Worm (Caenorhabditis elegans) whole organism, mixed stage, embryonic: ENCODE measurements around the gene R05A10.7.

ENCODE experiments used
- M03D4.4 ChIP-seq: sonication (generic microtip); optimal IDR thresholded peaks from 2 replicates; lab custom pipeline; 2017; ENCODE audit warnings: mild to moderate bottlenecking, missing genetic modification characterization, missing compliant biosample characterization
- bed-3 ChIP-seq: fragments of 200-800 bp; sonication (Bioruptor generic); optimal IDR thresholded peaks from 3 replicates; lab custom pipeline; 2018; ENCODE audit warnings: mild to moderate bottlenecking, missing genetic modification characterization, moderate library complexity, missing compliant biosample characterization
- blmp-1 ChIP-seq: fragments of 150-350 bp; optimal IDR thresholded peaks from 2 replicates; lab custom pipeline; 2014; ENCODE audit warnings: missing biosample characterization, missing genetic modification characterization
- ceh-39 ChIP-seq: fragments of 150-350 bp; optimal IDR thresholded peaks from 2 replicates; lab custom pipeline; 2014; ENCODE audit warnings: missing biosample characterization, missing genetic modification characterization
- ceh-43 ChIP-seq: fragments of 200-800 bp; sonication (Bioruptor generic); optimal IDR thresholded peaks from 2 replicates; lab custom pipeline; 2018; ENCODE audit warnings: mild to moderate bottlenecking, missing genetic modification characterization, moderate library complexity, missing compliant biosample characterization
- ceh-83 ChIP-seq: fragments of 200-800 bp; sonication (Bioruptor generic); optimal IDR thresholded peaks from 2 replicates; lab custom pipeline; 2018; ENCODE audit warnings: mild to moderate bottlenecking, missing genetic modification characterization, missing compliant biosample characterization
- ces-1 ChIP-seq: fragments of 150-350 bp; optimal IDR thresholded peaks from 2 replicates; lab custom pipeline; 2014; ENCODE audit warnings: missing biosample characterization, missing genetic modification reagents, missing genetic modification characterization
- cnd-1 ChIP-seq: fragments of 200-800 bp; sonication (Bioruptor generic); optimal IDR thresholded peaks from 2 replicates; lab custom pipeline; 2018; ENCODE audit warnings: mild to moderate bottlenecking, missing genetic modification characterization, missing compliant biosample characterization
- drap-1 ChIP-seq: fragments of 200-800 bp; sonication (Bioruptor generic); optimal IDR thresholded peaks from 3 replicates; lab custom pipeline; 2018; ENCODE audit warnings: mild to moderate bottlenecking, missing genetic modification characterization, missing compliant biosample characterization
- elt-1 ChIP-seq: sonication (generic microtip); optimal IDR thresholded peaks from 2 replicates; lab custom pipeline; 2017; ENCODE audit warnings: missing genetic modification characterization, mild to moderate bottlenecking, missing compliant biosample characterization, antibody characterized with exemption, moderate library complexity, borderline replicate concordance; ENCODE audit not compliant: insufficient read depth
- flh-1 ChIP-seq: fragments of 200-800 bp; sonication (Bioruptor generic); optimal IDR thresholded peaks from 2 replicates; lab custom pipeline; 2018; ENCODE audit warnings: mild to moderate bottlenecking, missing genetic modification characterization, moderate library complexity, missing compliant biosample characterization
- ham-2 ChIP-seq: fragments of 200-800 bp; sonication (Bioruptor generic); optimal IDR thresholded peaks from 2 replicates; lab custom pipeline; 2018; ENCODE audit warnings: mild to moderate bottlenecking, missing genetic modification characterization, missing compliant biosample characterization
- hlh-1 ChIP-seq: fragments of 150-350 bp; optimal IDR thresholded peaks from 2 replicates; lab custom pipeline; 2014; ENCODE audit warnings: missing biosample characterization, missing genetic modification reagents, missing genetic modification characterization
- lin-32 ChIP-seq: fragments of 200-800 bp; sonication (Bioruptor generic); optimal IDR thresholded peaks from 2 replicates; lab custom pipeline; 2018; ENCODE audit warnings: mild to moderate bottlenecking, missing genetic modification characterization, missing compliant biosample characterization
- mab-5 ChIP-seq: fragments of 150-350 bp; optimal IDR thresholded peaks from 2 replicates; lab custom pipeline; 2014; ENCODE audit warnings: missing biosample characterization, missing genetic modification characterization
- mep-1 ChIP-seq: fragments of 150-350 bp; optimal IDR thresholded peaks from 2 replicates; lab custom pipeline; 2017; ENCODE audit warnings: missing biosample characterization, missing genetic modification reagents, missing genetic modification characterization, inconsistent platforms
- mls-2 ChIP-seq: sonication (generic microtip); optimal IDR thresholded peaks from 2 replicates; lab custom pipeline; 2016; ENCODE audit warnings: mild to moderate bottlenecking, missing genetic modification characterization, moderate library complexity, missing compliant biosample characterization
- nhr-12 ChIP-seq: fragments of 150-350 bp; optimal IDR thresholded peaks from 2 replicates; lab custom pipeline; 2014; ENCODE audit warnings: missing biosample characterization, missing genetic modification characterization
- nhr-2 ChIP-seq: fragments of 150-350 bp; optimal IDR thresholded peaks from 2 replicates; lab custom pipeline; 2014; ENCODE audit warnings: missing biosample characterization, missing genetic modification characterization
- nhr-237 ChIP-seq: fragments of 150-350 bp; optimal IDR thresholded peaks from 2 replicates; lab custom pipeline; 2014; ENCODE audit warnings: missing biosample characterization, missing genetic modification characterization
- nhr-28 ChIP-seq: fragments of 150-350 bp; optimal IDR thresholded peaks from 2 replicates; lab custom pipeline; 2014; ENCODE audit warnings: missing biosample characterization, missing genetic modification characterization
- nhr-76 ChIP-seq: sonication (generic microtip); optimal IDR thresholded peaks from 2 replicates; lab custom pipeline; 2017; ENCODE audit warnings: missing biosample characterization, missing genetic modification characterization
- pha-4 ChIP-seq: fragments of 150-350 bp; optimal IDR thresholded peaks from 2 replicates; lab custom pipeline; 2018; ENCODE audit warnings: missing biosample characterization, missing genetic modification reagents, missing genetic modification characterization
- sem-2 ChIP-seq: fragments of 200-800 bp; sonication (Bioruptor generic); optimal IDR thresholded peaks from 2 replicates; lab custom pipeline; 2018; ENCODE audit warnings: mild to moderate bottlenecking, missing genetic modification characterization, missing compliant biosample characterization
- sptf-1 ChIP-seq: sonication (generic microtip); optimal IDR thresholded peaks from 2 replicates; lab custom pipeline; 2017; ENCODE audit warnings: mild to moderate bottlenecking, missing genetic modification characterization, moderate library complexity, missing compliant biosample characterization
- tbx-8 ChIP-seq: fragments of 200-800 bp; sonication (Bioruptor generic); optimal IDR thresholded peaks from 2 replicates; lab custom pipeline; 2018; ENCODE audit warnings: mild to moderate bottlenecking, missing genetic modification characterization, moderate library complexity, missing compliant biosample characterization
- unc-120 ChIP-seq: sonication (generic microtip); optimal IDR thresholded peaks from 2 replicates; lab custom pipeline; 2017; ENCODE audit warnings: missing genetic modification characterization, missing compliant biosample characterization; ENCODE audit not compliant: poor library complexity, severe bottlenecking
- unc-39 ChIP-seq: fragments of 150-350 bp; optimal IDR thresholded peaks from 2 replicates; lab custom pipeline; 2014; ENCODE audit warnings: missing biosample characterization, missing genetic modification characterization
- unc-62 ChIP-seq: fragments of 150-350 bp; optimal IDR thresholded peaks from 2 replicates; lab custom pipeline; 2014; ENCODE audit warnings: missing biosample characterization, missing genetic modification reagents, missing genetic modification characterization
- zip-8 ChIP-seq: fragments of 150-350 bp; optimal IDR thresholded peaks from 2 replicates; lab custom pipeline; 2014; ENCODE audit warnings: missing biosample characterization, missing genetic modification characterization
- ztf-11 ChIP-seq: fragments of 150-350 bp; optimal IDR thresholded peaks from 2 replicates; lab custom pipeline; 2014; ENCODE audit warnings: missing biosample characterization, missing genetic modification characterization

R05A10.7 gene

DNA sequence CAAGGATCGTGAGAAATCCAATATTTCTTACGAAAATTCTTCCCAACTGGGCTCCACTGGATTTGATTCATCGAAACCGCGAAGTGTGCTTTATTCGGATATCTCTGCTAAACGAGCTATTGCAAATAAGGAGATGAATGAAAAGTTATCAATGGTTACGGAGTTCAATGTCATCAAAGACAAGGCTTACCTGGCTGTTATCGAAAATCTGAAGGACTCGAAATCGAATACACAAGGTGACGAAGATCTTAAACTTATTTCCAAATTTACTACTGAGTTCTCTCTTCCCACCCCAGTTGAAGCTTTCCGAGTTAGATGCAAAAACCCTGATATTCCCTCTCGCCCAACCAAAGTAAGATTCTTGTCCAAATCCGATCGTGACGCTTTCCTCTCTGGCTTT is 23.6 kb upstream of the R05A10.7 start:
- TF ChIP-seq ceh-39 (tag; lab: Kevin White, UChicago): no peak
- no peak for TF ChIP-seq tbx-8 (GFP tag; lab: Kevin White, UChicago)
- TF ChIP-seq lin-32 (GFP tag; lab: Kevin White, UChicago): no peak
- TF ChIP-seq nhr-28 (tag; lab: Kevin White, UChicago): no peak
- TF ChIP-seq ztf-11 (tag; lab: Kevin White, UChicago): no peak
- TF ChIP-seq sptf-1 (tag; lab: Kevin White, UChicago): no peak
- no peak for TF ChIP-seq blmp-1 (tag; lab: Kevin White, UChicago)
- no peak for TF ChIP-seq nhr-76 (tag; lab: Kevin White, UChicago)
- TF ChIP-seq M03D4.4 (tag; lab: Kevin White, UChicago): no peak
- no peak for TF ChIP-seq zip-8 (tag; lab: Kevin White, UChicago)
- TF ChIP-seq flh-1 (GFP tag; lab: Kevin White, UChicago): no peak
- TF ChIP-seq unc-120 (tag; lab: Kevin White, UChicago): no peak
- TF ChIP-seq mep-1 (tag; lab: Kevin White, UChicago): no peak
- TF ChIP-seq drap-1: no peak

- TF ChIP-seq tbx-8 (GFP tag; lab: Kevin White, UChicago): no peak
- no peak for TF ChIP-seq nhr-76 (tag; lab: Kevin White, UChicago)
- TF ChIP-seq nhr-237 (tag; lab: Kevin White, UChicago): no peak
- TF ChIP-seq ztf-11 (tag; lab: Kevin White, UChicago): no peak
- TF ChIP-seq nhr-12 (tag; lab: Kevin White, UChicago): no peak
- TF ChIP-seq sem-2 (GFP tag; lab: Kevin White, UChicago): no peak
- no peak for TF ChIP-seq ham-2 (GFP tag; lab: Kevin White, UChicago)
- TF ChIP-seq mab-5 (tag; lab: Kevin White, UChicago): no peak
- no peak for TF ChIP-seq mls-2 (tag; lab: Kevin White, UChicago)
- no peak for TF ChIP-seq hlh-1 (tag; lab: Kevin White, UChicago)
- TF ChIP-seq ceh-43 (GFP tag; lab: Kevin White, UChicago): no peak
- no peak for TF ChIP-seq unc-120 (tag; lab: Kevin White, UChicago)
- TF ChIP-seq drap-1: no peak
- no peak for TF ChIP-seq ceh-83 (GFP tag; lab: Kevin White, UChicago)
- no peak for TF ChIP-seq ces-1 (GFP tag; lab: Kevin White, UChicago)
- TF ChIP-seq ceh-39 (tag; lab: Kevin White, UChicago): no peak
- no peak for TF ChIP-seq sptf-1 (tag; lab: Kevin White, UChicago)
- TF ChIP-seq nhr-2 (tag; lab: Kevin White, UChicago): no peak
- no peak for TF ChIP-seq M03D4.4 (tag; lab: Kevin White, UChicago)
- no peak for TF ChIP-seq elt-1 (tag; lab: Kevin White, UChicago)
These were observed 19.4 kb upstream of the R05A10.7 start, which contains the start of gene R05A10.1 for ce11 chrIV:14182077-14182476. TSS of gene R05A10.1 (plus strand) at chrIV:14182377.

- no peak for TF ChIP-seq ceh-43 (GFP tag; lab: Kevin White, UChicago)
- no peak for TF ChIP-seq ham-2 (GFP tag; lab: Kevin White, UChicago)
- TF ChIP-seq unc-62 (GFP tag; lab: Kevin White, UChicago): no peak
- no peak for TF ChIP-seq nhr-28 (tag; lab: Kevin White, UChicago)
- TF ChIP-seq elt-1 (tag; lab: Kevin White, UChicago): no peak
- TF ChIP-seq nhr-237 (tag; lab: Kevin White, UChicago): no peak
- no peak for TF ChIP-seq nhr-76 (tag; lab: Kevin White, UChicago)
- no peak for TF ChIP-seq ztf-11 (tag; lab: Kevin White, UChicago)
- no peak for TF ChIP-seq unc-39 (tag; lab: Kevin White, UChicago)
- no peak for TF ChIP-seq nhr-2 (tag; lab: Kevin White, UChicago)
- no peak for TF ChIP-seq bed-3 (GFP tag; lab: Kevin White, UChicago)
- TF ChIP-seq sem-2 (GFP tag; lab: Kevin White, UChicago): no peak
- TF ChIP-seq blmp-1 (tag; lab: Kevin White, UChicago): no peak
- no peak for TF ChIP-seq ceh-39 (tag; lab: Kevin White, UChicago)
- TF ChIP-seq zip-8 (tag; lab: Kevin White, UChicago): no peak
- no peak for TF ChIP-seq pha-4 (tag; lab: Kevin White, UChicago)
- TF ChIP-seq cnd-1 (tag; lab: Kevin White, UChicago): no peak
- TF ChIP-seq drap-1: no peak
These were observed 14.4 kb upstream of the R05A10.7 start, which contains the start of gene R05A10.2 for ce11 chrIV:14177058-14177457. TSS of gene R05A10.2 (plus strand) at chrIV:14177271.

DNA sequence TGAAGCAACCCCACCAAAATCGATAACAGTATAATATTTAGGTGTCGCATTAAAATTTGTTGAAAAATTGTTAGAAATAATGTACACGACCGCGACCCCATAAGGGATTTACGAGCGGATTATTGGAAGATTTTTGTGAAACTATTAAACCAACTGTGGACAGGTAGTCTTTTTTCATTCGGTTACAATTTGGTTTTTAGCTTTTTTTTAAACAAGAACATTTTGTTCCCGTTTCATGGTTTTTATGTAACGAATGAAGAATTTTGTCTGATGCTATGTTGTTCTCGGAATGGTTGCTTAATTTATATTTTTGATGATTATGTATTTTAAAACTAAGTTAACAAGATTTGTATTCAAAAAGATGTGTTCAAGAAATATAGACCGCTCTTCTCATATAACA is 13.7 kb upstream of the R05A10.7 start, which contains the start of gene R05A10.3:
Gene R05A10.3, minus strand, starts transcription at position 101 of the 400 bp plus-strand sequence.
- no peak for TF ChIP-seq drap-1
